Worm (Caenorhabditis elegans) whole organism, L2 larva: ENCODE data around the gene ugt-17.

ENCODE experiments used
- C34F6.9 ChIP-seq: fragments of 150-350 bp; optimal IDR thresholded peaks from 2 replicates; lab custom pipeline; 2014; ENCODE audit warnings: missing biosample characterization, missing genetic modification characterization
- R02D3.7 ChIP-seq: fragments of 150-350 bp; optimal IDR thresholded peaks from 2 replicates; lab custom pipeline; 2014; ENCODE audit warnings: missing biosample characterization, missing genetic modification characterization
- Y55F3AM.14 ChIP-seq: fragments of 200-800 bp; sonication (Bioruptor generic); optimal IDR thresholded peaks from 2 replicates; lab custom pipeline; 2018; ENCODE audit warnings: mild to moderate bottlenecking, missing genetic modification characterization, missing compliant biosample characterization
- ZK546.5 ChIP-seq: sonication (generic microtip); optimal IDR thresholded peaks from 2 replicates; lab custom pipeline; 2017; ENCODE audit warnings: missing biosample characterization, missing genetic modification characterization
- alr-1 ChIP-seq: fragments of 150-350 bp; optimal IDR thresholded peaks from 2 replicates; lab custom pipeline; 2014; ENCODE audit warnings: missing biosample characterization, missing genetic modification characterization
- blmp-1 ChIP-seq: sonication (generic microtip); optimal IDR thresholded peaks from 2 replicates; lab custom pipeline; 2017; ENCODE audit warnings: missing genetic modification characterization, mild to moderate bottlenecking, missing compliant biosample characterization, antibody characterized with exemption, moderate library complexity; ENCODE audit not compliant: insufficient read depth
- ceh-16 ChIP-seq: fragments of 150-350 bp; optimal IDR thresholded peaks from 2 replicates; lab custom pipeline; 2014; ENCODE audit warnings: missing biosample characterization, missing genetic modification characterization
- ceh-82 ChIP-seq: fragments of 150-350 bp; optimal IDR thresholded peaks from 2 replicates; lab custom pipeline; 2014; ENCODE audit warnings: missing biosample characterization, missing genetic modification characterization
- dmd-4 ChIP-seq: sonication (generic microtip); optimal IDR thresholded peaks from 2 replicates; lab custom pipeline; 2017; ENCODE audit warnings: missing biosample characterization, missing genetic modification characterization
- egl-27 ChIP-seq: sonication (generic microtip); optimal IDR thresholded peaks from 3 replicates; lab custom pipeline; 2017; ENCODE audit warnings: missing biosample characterization, missing genetic modification reagents, missing genetic modification characterization
- elt-1 ChIP-seq: fragments of 150-350 bp; optimal IDR thresholded peaks from 2 replicates; lab custom pipeline; 2014; ENCODE audit warnings: missing biosample characterization, missing genetic modification characterization
- elt-3 ChIP-seq: sonication (generic microtip); optimal IDR thresholded peaks from 2 replicates; lab custom pipeline; 2017; ENCODE audit warnings: missing biosample characterization, missing genetic modification characterization
- fos-1 ChIP-seq: fragments of 150-350 bp; optimal IDR thresholded peaks from 2 replicates; lab custom pipeline; 2014; ENCODE audit warnings: missing biosample characterization, missing genetic modification characterization
- lin-11 ChIP-seq: fragments of 150-350 bp; sonication (generic microtip); optimal IDR thresholded peaks from 2 replicates; lab custom pipeline; 2014; ENCODE audit warnings: missing biosample characterization, missing genetic modification characterization, inconsistent platforms, mixed read lengths
- lin-39 ChIP-seq: fragments of 150-350 bp; optimal IDR thresholded peaks from 2 replicates; lab custom pipeline; 2014; ENCODE audit warnings: missing biosample characterization, missing genetic modification reagents, missing genetic modification characterization
- mab-5 ChIP-seq: fragments of 150-350 bp; optimal IDR thresholded peaks from 2 replicates; lab custom pipeline; 2014; ENCODE audit warnings: missing biosample characterization, missing genetic modification characterization
- mbf-1 ChIP-seq: sonication (generic microtip); optimal IDR thresholded peaks from 2 replicates; lab custom pipeline; 2017; ENCODE audit warnings: missing biosample characterization, missing genetic modification characterization
- nhr-21 ChIP-seq: fragments of 150-350 bp; optimal IDR thresholded peaks from 2 replicates; lab custom pipeline; 2014; ENCODE audit warnings: missing biosample characterization, missing genetic modification characterization
- nhr-23 ChIP-seq: fragments of 150-350 bp; optimal IDR thresholded peaks from 2 replicates; lab custom pipeline; 2014; ENCODE audit warnings: missing biosample characterization, missing genetic modification reagents, missing genetic modification characterization
- nhr-237 ChIP-seq: fragments of 150-350 bp; optimal IDR thresholded peaks from 2 replicates; lab custom pipeline; 2014; ENCODE audit warnings: missing biosample characterization, missing genetic modification characterization
- nhr-25 ChIP-seq: fragments of 150-350 bp; sonication (generic microtip); optimal IDR thresholded peaks from 3 replicates; lab custom pipeline; 2014; ENCODE audit warnings: missing biosample characterization, missing genetic modification characterization
- nhr-6 ChIP-seq: fragments of 150-350 bp; optimal IDR thresholded peaks from 2 replicates; lab custom pipeline; 2014; ENCODE audit warnings: missing biosample characterization, missing genetic modification characterization
- nhr-77 ChIP-seq: fragments of 150-350 bp; optimal IDR thresholded peaks from 2 replicates; lab custom pipeline; 2014; ENCODE audit warnings: missing biosample characterization, missing genetic modification characterization
- peb-1 ChIP-seq: fragments of 150-350 bp; optimal IDR thresholded peaks from 2 replicates; lab custom pipeline; 2014; ENCODE audit warnings: missing biosample characterization, missing genetic modification characterization
- sem-4 ChIP-seq: fragments of 150-350 bp; optimal IDR thresholded peaks from 2 replicates; lab custom pipeline; 2014; ENCODE audit warnings: missing biosample characterization, missing genetic modification reagents, missing genetic modification characterization
- skn-1 ChIP-seq: sonication (generic microtip); optimal IDR thresholded peaks from 2 replicates; lab custom pipeline; 2017; ENCODE audit warnings: missing biosample characterization, missing genetic modification characterization
- sma-3 ChIP-seq: sonication (generic microtip); optimal IDR thresholded peaks from 2 replicates; lab custom pipeline; 2016; ENCODE audit warnings: missing genetic modification reagents, missing genetic modification characterization, missing compliant biosample characterization
- sma-9 ChIP-seq, 2 experiments: fragments of 150-350 bp in 1 of 2; sonication (generic microtip) in 1 of 2; optimal IDR thresholded peaks; 2 replicates each; lab custom pipeline; 2014 to 2016; ENCODE audit warnings: missing genetic modification characterization in 2 of 2, mild to moderate bottlenecking in 1 of 2, missing biosample characterization in 1 of 2, missing compliant biosample characterization in 1 of 2, missing genetic modification reagents in 1 of 2, moderate library complexity in 1 of 2
- unc-39 ChIP-seq: fragments of 150-350 bp; optimal IDR thresholded peaks from 2 replicates; lab custom pipeline; 2014; ENCODE audit warnings: missing biosample characterization, missing genetic modification characterization
- unc-62 ChIP-seq: fragments of 150-350 bp; optimal IDR thresholded peaks from 2 replicates; lab custom pipeline; 2014; ENCODE audit warnings: missing biosample characterization, missing genetic modification reagents, missing genetic modification characterization
- zag-1 ChIP-seq: fragments of 150-350 bp; optimal IDR thresholded peaks from 2 replicates; lab custom pipeline; 2014; ENCODE audit warnings: missing biosample characterization, missing genetic modification characterization
- ztf-1 ChIP-seq: fragments of 200-800 bp; sonication (Bioruptor generic); conservative IDR thresholded peaks from 2 replicates; pipeline ENCODE4 v1.3.6; 2022; ENCODE audit warnings: missing genetic modification characterization, missing compliant biosample characterization
- ztf-11 ChIP-seq: sonication (generic microtip); optimal IDR thresholded peaks from 2 replicates; lab custom pipeline; 2017; ENCODE audit warnings: missing biosample characterization, missing genetic modification characterization

The ugt-17 gene

ce11 chrV:10081636-10082035 lies 23.1 kb downstream of the ugt-17 start, which contains the start of gene nhr-205:
nhr-205 (minus strand) TSS chrV:10081776.
- TF ChIP-seq egl-27 (tag; lab: Kevin White, UChicago) (no peak), Y55F3AM.14 (GFP tag; lab: Kevin White, UChicago) (no peak), unc-62 (GFP tag; lab: Kevin White, UChicago) (no peak), R02D3.7 (tag; lab: Kevin White, UChicago) (no peak), ztf-11 (tag; lab: Kevin White, UChicago) (no peak), blmp-1 (tag; lab: Kevin White, UChicago) (no peak), mab-5 (tag; lab: Kevin White, UChicago) (no peak), mbf-1 (tag; lab: Kevin White, UChicago) (no peak), nhr-77 (tag; lab: Kevin White, UChicago) (no peak), lin-11 (tag; lab: Kevin White, UChicago) (no peak), dmd-4 (tag; lab: Kevin White, UChicago) (no peak)

- TF ChIP-seq nhr-6 (tag; lab: Kevin White, UChicago) (no peak), sem-4 (tag; lab: Kevin White, UChicago) (no peak), lin-39 (tag; lab: Kevin White, UChicago) (no peak), unc-62 (GFP tag; lab: Kevin White, UChicago) (no peak), ceh-16 (no peak), unc-39 (tag; lab: Kevin White, UChicago) (no peak), C34F6.9 (tag; lab: Kevin White, UChicago) (no peak), zag-1 (no peak), Y55F3AM.14 (GFP tag; lab: Kevin White, UChicago) (no peak), alr-1 (tag; lab: Kevin White, UChicago) (no peak)
Observed at ce11 chrV:10080905-10081304, 23.9 kb downstream of the ugt-17 start.

- TF ChIP-seq elt-3 (tag; lab: Kevin White, UChicago) (no peak), nhr-237 (tag; lab: Kevin White, UChicago) (no peak), C34F6.9 (tag; lab: Kevin White, UChicago) (no peak), unc-39 (tag; lab: Kevin White, UChicago) (no peak), mbf-1 (tag; lab: Kevin White, UChicago) (no peak), nhr-6 (tag; lab: Kevin White, UChicago) (no peak), nhr-25 (no peak), ztf-1 (GFP tag; lab: Robert Waterston, UW) (no peak), sma-9 (GFP tag; optimal IDR thresholded peaks at IDR 0.05; lab: Kevin White, UChicago) (no peak), sma-9 (tag; optimal IDR thresholded peaks at IDR 0.05; lab: Kevin White, UChicago) (no peak), ZK546.5 (tag; lab: Kevin White, UChicago) (no peak), fos-1 (tag; lab: Kevin White, UChicago) (no peak), ceh-82 (no peak), elt-1 (tag; lab: Kevin White, UChicago) (no peak), egl-27 (tag; lab: Kevin White, UChicago) (no peak), nhr-21 (no peak)
Observed at ce11 chrV:10078244-10078643, 26.5 kb downstream of the ugt-17 start, which contains the start of gene R04B5.1. R04B5.1 (minus strand) TSS chrV:10078344.

ce11 chrV:10075441-10075840 lies 29.3 kb downstream of the ugt-17 start, which contains the start of gene F57A8.7:
F57A8.7 (plus strand) TSS chrV:10075741.
- TF ChIP-seq nhr-23 (tag; lab: Kevin White, UChicago) = no peak
- TF ChIP-seq, all 48 proteins: peak for 0

- TF ChIP-seq mab-5 (tag; lab: Kevin White, UChicago) = no peak
- TF ChIP-seq mbf-1 (tag; lab: Kevin White, UChicago) = no peak
- TF ChIP-seq skn-1 (tag; lab: Kevin White, UChicago) = no peak
- TF ChIP-seq sma-3 = no peak
- no peak for TF ChIP-seq blmp-1 (tag; lab: Kevin White, UChicago)
- no peak for TF ChIP-seq lin-11 (tag; lab: Kevin White, UChicago)
- TF ChIP-seq C34F6.9 (tag; lab: Kevin White, UChicago) = no peak
- TF ChIP-seq peb-1 (tag; lab: Kevin White, UChicago) = no peak
- no peak for TF ChIP-seq nhr-77 (tag; lab: Kevin White, UChicago)
- no peak for TF ChIP-seq egl-27 (tag; lab: Kevin White, UChicago)
- no peak for TF ChIP-seq nhr-21
- TF ChIP-seq nhr-6 (tag; lab: Kevin White, UChicago) = no peak
- no peak for TF ChIP-seq zag-1
- TF ChIP-seq ceh-82 = no peak
- no peak for TF ChIP-seq nhr-25
- TF ChIP-seq unc-62 (GFP tag; lab: Kevin White, UChicago) = no peak
- no peak for TF ChIP-seq nhr-23 (tag; lab: Kevin White, UChicago)
Observed at ce11 chrV:10073793-10074192, 31.0 kb downstream of the ugt-17 start, which contains the start of gene F57A8.6. F57A8.6 (minus strand) TSS chrV:10073893.
